Worm (Caenorhabditis elegans) whole organism, L1 larva: ENCODE data around the gene T15B7.14.

Experiments used
- aly-2 ChIP-seq: fragments of 150-350 bp; optimal IDR thresholded peaks from 2 replicates; lab custom pipeline; 2014; ENCODE audit warnings: missing biosample characterization, missing genetic modification characterization
- ceh-82 ChIP-seq, 3 experiments: fragments of 150-350 bp in 1 of 3; sonication (generic microtip) in 2 of 3; optimal IDR thresholded peaks; 2 replicates each; lab custom pipeline; 2014 to 2017; ENCODE audit warnings: missing biosample characterization in 3 of 3, missing genetic modification characterization in 3 of 3
- egl-27 ChIP-seq, 2 experiments: fragments of 150-350 bp in 1 of 2; sonication (generic microtip); optimal IDR thresholded peaks; 3 replicates each; lab custom pipeline; 2017 to 2018; ENCODE audit warnings: missing biosample characterization in 2 of 2, missing genetic modification characterization in 2 of 2, missing genetic modification reagents in 2 of 2
- elt-3 ChIP-seq, 6 experiments: fragments of 150-350 bp in 1 of 6; sonication (generic microtip); optimal IDR thresholded peaks; 2 replicates each; lab custom pipeline; 2017 to 2018; ENCODE audit warnings: missing biosample characterization in 6 of 6, missing genetic modification characterization in 6 of 6, inconsistent platforms in 1 of 6
- ets-5 ChIP-seq: fragments of 200-800 bp; sonication (Bioruptor generic); IDR thresholded peaks from 2 replicates; pipeline ENCODE4 v1.3.6; 2022; ENCODE audit warnings: missing genetic modification characterization, missing compliant biosample characterization
- fos-1 ChIP-seq: fragments of 150-350 bp; optimal IDR thresholded peaks from 2 replicates; lab custom pipeline; 2014; ENCODE audit warnings: missing biosample characterization, missing genetic modification characterization
- jun-1 ChIP-seq: fragments of 150-350 bp; optimal IDR thresholded peaks from 2 replicates; lab custom pipeline; 2014; ENCODE audit warnings: missing biosample characterization, missing genetic modification reagents, missing genetic modification characterization
- lin-39 ChIP-seq: fragments of 150-350 bp; optimal IDR thresholded peaks from 2 replicates; lab custom pipeline; 2014; ENCODE audit warnings: missing biosample characterization, missing genetic modification reagents, missing genetic modification characterization
- nhr-85 ChIP-seq: sonication (generic microtip); peaks from one replicate; lab custom pipeline; 2016; ENCODE audit warnings: missing genetic modification characterization, inconsistent platforms, missing compliant biosample characterization
- pag-3 ChIP-seq: sonication (generic microtip); optimal IDR thresholded peaks from 2 replicates; lab custom pipeline; 2017; ENCODE audit warnings: missing genetic modification characterization, mild to moderate bottlenecking, missing compliant biosample characterization, antibody characterized with exemption, borderline replicate concordance; ENCODE audit not compliant: insufficient read depth
- pqm-1 ChIP-seq: sonication (generic microtip); optimal IDR thresholded peaks from 3 replicates; lab custom pipeline; 2017; ENCODE audit warnings: missing biosample characterization, missing genetic modification characterization
- rnt-1 ChIP-seq: sonication (generic microtip); optimal IDR thresholded peaks from 2 replicates; lab custom pipeline; 2016; ENCODE audit warnings: mild to moderate bottlenecking, missing genetic modification characterization, moderate library complexity, missing compliant biosample characterization
- xbp-1 ChIP-seq: sonication (generic microtip); optimal IDR thresholded peaks from 2 replicates; lab custom pipeline; 2016; ENCODE audit warnings: missing genetic modification characterization, missing compliant biosample characterization

- no peak for TF ChIP-seq egl-27 (tag; optimal IDR thresholded peaks at IDR 0.05; lab: Kevin White, UChicago)
- TF ChIP-seq jun-1 = no peak
- TF ChIP-seq xbp-1 (tag; lab: Kevin White, UChicago) = no peak
- no peak for TF ChIP-seq ets-5 (GFP tag; lab: Robert Waterston, UW)
- TF ChIP-seq fos-1 (tag; lab: Kevin White, UChicago) = no peak
- TF ChIP-seq aly-2 = no peak
- TF ChIP-seq rnt-1 = no peak
- no peak for TF ChIP-seq pqm-1 (tag; lab: Kevin White, UChicago)
- TF ChIP-seq nhr-85 = no peak
- TF ChIP-seq lin-39 (tag; lab: Kevin White, UChicago) = no peak
- TF ChIP-seq ceh-82 (tag; optimal IDR thresholded peaks at IDR 0.05; lab: Kevin White, UChicago) = no peak
- TF ChIP-seq pag-3 (tag; lab: Kevin White, UChicago) = no peak
- TF ChIP-seq elt-3 (tag; optimal IDR thresholded peaks at IDR 0.05; lab: Kevin White, UChicago) = no peak
Observed at ce11 chrV:6839008-6839407, 3.9 kb upstream of the T15B7.14 start, which contains the start of gene hpo-8.
